Fruit fly (Drosophila melanogaster) whole organism: ENCODE results near the gene CG31549.

Experiments
- Dll ChIP-seq: fragments of >200 bp; optimal IDR thresholded peaks from 2 replicates; lab custom pipeline; 2017
- psq ChIP-seq: fragments of >200 bp; optimal IDR thresholded peaks from 2 replicates; lab custom pipeline; 2017
- usp ChIP-seq: fragments of >200 bp; optimal IDR thresholded peaks from 2 replicates; lab custom pipeline; 2017; ENCODE audit warnings: missing biosample characterization, missing genetic modification characterization, mixed read lengths

DNA sequence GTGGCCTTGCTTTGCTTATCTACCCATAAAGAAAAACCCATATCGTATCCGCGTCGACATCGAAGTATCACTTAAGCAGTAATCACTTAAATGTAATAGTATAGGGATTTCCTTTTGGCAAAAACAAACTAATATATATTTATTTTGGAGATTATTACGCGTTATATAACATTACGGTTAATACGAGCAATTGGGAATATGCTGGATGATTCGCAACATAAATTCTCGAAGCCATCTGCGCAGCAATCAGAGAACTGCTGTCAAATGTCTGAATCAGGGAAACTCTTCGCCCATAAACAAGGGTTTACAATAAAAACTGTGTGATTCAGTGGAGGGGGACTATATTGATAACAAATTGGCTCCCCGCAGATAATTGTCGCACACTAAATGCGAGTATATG, 21.3 kb upstream of the CG31549 start:
- TF ChIP-seq usp (no peak), Dll (lab: Kevin White, UChicago) (no peak), psq (lab: Kevin White, UChicago) (no peak)
